Worm (Caenorhabditis elegans): ENCODE data around the gene pmk-1.

The pmk-1 gene

DNA sequence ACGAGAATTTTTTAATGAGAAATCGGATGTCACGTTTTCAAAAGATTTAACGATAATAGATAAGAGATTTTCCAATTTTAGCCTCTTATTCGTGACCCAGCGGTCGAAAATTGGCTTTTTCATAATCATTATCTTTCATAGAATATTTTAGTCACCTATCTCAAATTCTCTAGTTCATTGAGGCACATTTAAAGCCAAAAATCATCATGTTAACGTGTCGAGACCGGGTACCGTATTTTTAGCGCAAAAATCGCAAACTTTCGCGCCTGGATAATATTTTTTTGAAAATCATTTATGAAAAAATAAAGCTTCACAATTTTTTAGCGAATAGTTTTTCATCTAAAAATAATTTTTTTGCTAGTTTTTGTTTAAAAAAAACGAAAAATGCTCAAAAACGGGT, 17.4 kb downstream of the pmk-1 start, which contains the start of gene B0218.7:
Gene B0218.7, minus strand, starts transcription at position 101 of the 400 bp plus-strand sequence.
- no peak for TF ChIP-seq unc-62 (GFP tag; optimal IDR thresholded peaks at IDR 0.05)

ce11 chrIV:8168660-8169059, 20.1 kb downstream of the pmk-1 start, which contains the start of gene clec-52:
Gene clec-52 (minus strand): TSS chrIV:8168760.
- no peak for TF ChIP-seq unc-62 (GFP tag; optimal IDR thresholded peaks at IDR 0.05)

DNA sequence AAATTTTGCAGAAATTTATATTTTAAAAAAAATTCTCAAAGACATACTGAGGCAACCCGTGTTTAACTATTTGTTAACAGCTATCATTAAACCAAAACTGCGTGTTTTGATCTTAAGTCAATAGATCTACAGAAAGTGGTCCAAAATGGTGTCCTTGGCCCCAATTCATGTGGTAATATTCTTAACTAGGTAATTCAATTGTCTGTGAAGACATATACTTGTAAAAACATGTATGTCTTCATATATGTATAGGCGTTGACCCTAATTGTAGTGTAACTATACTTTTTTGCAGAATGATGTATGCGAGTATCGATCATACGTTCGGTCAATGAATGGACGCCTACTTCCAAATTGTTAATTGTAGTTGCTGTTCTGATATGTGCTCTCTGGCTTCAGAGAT, 21.1 kb downstream of the pmk-1 start, which contains the start of gene C07G1.15:
Gene C07G1.15, plus strand, starts transcription at position 301 of the 400 bp plus-strand sequence.
- TF ChIP-seq unc-62 (GFP tag; optimal IDR thresholded peaks at IDR 0.05) = no peak

ce11 chrIV:8170264-8170663, 21.7 kb downstream of the pmk-1 start:
- TF ChIP-seq unc-62 (GFP tag; optimal IDR thresholded peaks at IDR 0.05) = no peak

DNA sequence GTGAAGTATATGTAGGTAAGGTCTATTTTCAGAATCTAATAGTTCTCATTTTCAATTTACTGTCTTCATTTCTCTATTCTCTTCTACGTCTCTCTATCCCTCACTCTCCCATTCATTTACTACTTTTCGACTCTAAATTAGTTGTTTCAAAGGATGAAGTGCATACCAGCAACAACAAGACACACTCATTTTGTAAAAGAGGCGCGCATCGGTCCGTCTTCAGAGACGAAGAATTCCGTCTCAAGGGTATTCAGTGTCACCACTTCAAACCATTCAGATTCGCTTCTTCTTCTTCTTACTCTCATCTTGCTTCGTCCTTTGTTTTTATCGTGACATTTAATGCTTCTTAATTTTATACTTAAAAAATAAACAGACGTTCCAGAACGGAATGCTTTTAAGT, 22.8 kb downstream of the pmk-1 start:
- TF ChIP-seq unc-62 (GFP tag; optimal IDR thresholded peaks at IDR 0.05) = no peak

DNA sequence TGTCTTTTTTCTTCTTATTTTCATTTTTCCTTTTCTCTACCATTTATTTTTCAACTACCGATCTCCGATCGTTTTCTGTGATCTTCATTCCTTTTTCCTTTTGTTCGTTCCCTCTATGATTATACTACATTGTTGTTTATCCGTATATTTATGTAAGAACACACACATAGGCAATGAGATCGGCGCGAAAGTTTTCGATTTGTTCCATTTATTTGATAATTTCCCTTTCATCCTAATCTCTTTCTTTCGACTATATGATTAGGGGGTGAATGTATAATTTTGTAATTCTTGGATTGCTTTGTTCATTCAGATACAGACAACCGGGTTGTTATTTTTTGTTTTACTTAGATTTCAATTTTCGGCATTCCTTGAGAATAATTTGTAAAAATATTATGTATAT, 25.0 kb downstream of the pmk-1 start:
- TF ChIP-seq unc-62 (GFP tag; optimal IDR thresholded peaks at IDR 0.05) = no peak

ce11 chrIV:8174792-8175191, 26.2 kb downstream of the pmk-1 start:
- no peak for TF ChIP-seq unc-62 (GFP tag; optimal IDR thresholded peaks at IDR 0.05)

ce11 chrIV:8175686-8176532, 27.3 kb downstream of the pmk-1 start, which contains the start of gene pct-1:
Gene pct-1 (plus strand): TSS chrIV:8176482.
- TF ChIP-seq unc-62 (GFP tag; optimal IDR thresholded peaks at IDR 0.05) = no peak

ce11 chrIV:8181404-8181803, 32.8 kb downstream of the pmk-1 start:
- TF ChIP-seq unc-62 (GFP tag; optimal IDR thresholded peaks at IDR 0.05) = no peak

DNA sequence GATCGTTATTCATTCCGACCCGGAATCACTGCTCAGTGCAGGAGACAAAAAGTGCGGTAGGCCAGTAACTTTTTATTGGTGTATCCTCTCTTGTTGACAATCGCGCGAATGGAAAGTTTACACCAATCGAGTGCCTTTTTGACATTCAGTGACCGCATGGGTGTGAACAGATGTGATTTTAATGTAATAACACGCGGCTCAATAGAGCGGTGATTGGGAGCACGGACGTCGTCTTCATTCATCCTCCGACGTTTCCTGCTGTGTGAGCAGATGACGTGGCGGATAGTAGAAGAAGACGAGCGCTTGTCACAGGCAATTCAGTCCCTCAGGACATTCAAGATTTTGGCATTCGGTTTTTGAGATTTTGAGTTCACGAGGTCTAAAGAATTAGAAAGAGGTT, 34.0 kb downstream of the pmk-1 start:
- TF ChIP-seq unc-62 (GFP tag; optimal IDR thresholded peaks at IDR 0.05) = no peak

ce11 chrIV:8183313-8183712, 34.7 kb downstream of the pmk-1 start:
- TF ChIP-seq unc-62 (GFP tag; optimal IDR thresholded peaks at IDR 0.05) = no peak

- no peak for TF ChIP-seq unc-62 (GFP tag; optimal IDR thresholded peaks at IDR 0.05)
Measured at ce11 chrIV:8188421-8189112, 40.0 kb downstream of the pmk-1 start.

- TF ChIP-seq unc-62 (GFP tag; optimal IDR thresholded peaks at IDR 0.05) = no peak
Measured at ce11 chrIV:8189667-8190066, 41.1 kb downstream of the pmk-1 start.

DNA sequence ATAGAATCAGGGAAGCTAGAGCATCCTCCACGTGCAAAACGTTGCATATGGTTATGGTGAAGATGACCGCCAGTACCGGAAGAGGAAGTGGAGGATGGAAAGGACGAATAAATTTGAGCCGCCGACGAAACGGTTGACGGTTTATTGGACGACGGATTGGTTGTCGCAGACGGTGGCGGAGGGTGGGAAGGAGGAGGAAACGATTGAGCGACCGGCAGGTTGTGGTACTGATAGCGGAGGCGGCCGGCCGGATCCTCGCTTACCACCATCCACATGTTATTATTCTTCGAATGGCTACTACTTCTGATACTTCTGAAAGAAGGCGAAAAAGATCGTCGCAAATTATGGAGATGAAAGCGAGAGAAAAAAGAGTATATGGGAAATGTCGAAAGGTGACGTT, 44.3 kb downstream of the pmk-1 start:
- TF ChIP-seq unc-62 (GFP tag; optimal IDR thresholded peaks at IDR 0.05) = no peak

DNA sequence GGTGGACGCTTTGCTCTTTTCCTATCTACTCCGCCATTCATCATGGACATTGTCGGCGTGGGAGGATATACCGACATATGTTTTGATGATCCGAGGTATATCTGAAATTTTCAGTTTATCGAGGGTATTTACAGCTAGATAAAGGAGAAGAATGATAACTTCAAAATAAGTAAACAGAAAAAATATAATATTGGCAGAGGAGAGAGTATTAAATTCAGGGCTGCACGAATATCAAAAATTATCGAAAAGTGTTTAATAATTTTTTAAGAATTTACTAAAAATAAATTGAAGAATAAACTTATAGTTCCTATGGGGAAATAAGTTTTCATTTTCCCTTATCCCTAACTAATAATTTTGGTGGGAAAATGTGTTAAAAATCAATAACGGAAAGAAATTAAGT, 50.3 kb downstream of the pmk-1 start, which contains the start of gene wsp-1:
Gene wsp-1, minus strand, starts transcription at position 101 of the 400 bp plus-strand sequence.
- TF ChIP-seq unc-62 (GFP tag; optimal IDR thresholded peaks at IDR 0.05) = no peak

DNA sequence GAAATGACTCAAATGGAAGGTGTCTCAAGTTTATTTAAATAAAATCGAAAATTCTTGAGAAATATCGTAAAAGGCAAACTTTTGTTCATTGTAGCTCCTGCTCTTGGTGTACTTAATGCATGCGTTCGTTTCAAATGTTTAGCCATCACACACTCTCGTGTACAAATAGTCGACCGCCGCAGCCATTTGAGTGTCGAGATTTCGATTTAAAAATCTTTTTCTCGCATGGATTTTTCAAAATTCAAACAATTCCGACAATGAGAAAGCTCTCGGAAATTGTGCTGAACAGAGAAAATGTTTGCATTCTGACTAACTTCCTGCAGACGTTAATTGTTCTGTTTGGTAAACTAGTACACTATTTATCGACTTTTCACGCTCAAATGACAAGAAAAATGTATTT, 50.7 kb downstream of the pmk-1 start:
- no peak for TF ChIP-seq unc-62 (GFP tag; optimal IDR thresholded peaks at IDR 0.05)

ce11 chrIV:8199824-8200223, 51.2 kb downstream of the pmk-1 start:
- no peak for TF ChIP-seq unc-62 (GFP tag; optimal IDR thresholded peaks at IDR 0.05)

Measured in whole organism, dauer.